Fruit fly (Drosophila melanogaster) whole organism, embryonic: Measurements from ENCODE around the gene CG8349.

ENCODE experiments used
- CG11398 ChIP-seq: fragments of 200-800 bp; sonication (Bioruptor generic); optimal IDR thresholded peaks from 2 replicates; lab custom pipeline; 2016; ENCODE audit warnings: missing biosample characterization, missing genetic modification characterization
- CG11560 ChIP-seq: fragments of 200-800 bp; sonication (Bioruptor generic); IDR thresholded peaks from 3 replicates; pipeline ENCODE4 v1.3.6; 2022; ENCODE audit warnings: missing biosample characterization, missing genetic modification characterization
- CG11723 ChIP-seq: fragments of 200-800 bp; sonication (Bioruptor generic); optimal IDR thresholded peaks from 2 replicates; lab custom pipeline; 2017; ENCODE audit warnings: missing biosample characterization, mild to moderate bottlenecking, missing genetic modification characterization
- CG12155 ChIP-seq: fragments of 200-800 bp; sonication (Bioruptor generic); optimal IDR thresholded peaks from 3 replicates; lab custom pipeline; 2016; ENCODE audit warnings: missing biosample characterization, missing genetic modification characterization
- CG14667 ChIP-seq: fragments of 200-800 bp; sonication (Bioruptor generic); IDR thresholded peaks from 2 replicates; pipeline ENCODE4 v1.3.6; 2022; ENCODE audit warnings: missing biosample characterization, missing genetic modification characterization
- CG14860 ChIP-seq: fragments of 200-800 bp; sonication (Bioruptor generic); IDR thresholded peaks from 3 replicates; pipeline ENCODE4 v1.3.6; 2022; ENCODE audit warnings: missing biosample characterization, missing genetic modification characterization; ENCODE audit not compliant: partially characterized antibody
- CG15073 ChIP-seq: fragments of 200-800 bp; sonication (Bioruptor generic); optimal IDR thresholded peaks from 2 replicates; lab custom pipeline; 2016; ENCODE audit warnings: missing biosample characterization, missing genetic modification characterization
- CG15601 ChIP-seq: fragments of 200-800 bp; sonication (Bioruptor generic); optimal IDR thresholded peaks from 3 replicates; lab custom pipeline; 2019; ENCODE audit warnings: missing biosample characterization, mild to moderate bottlenecking, missing genetic modification characterization, moderate library complexity
- CG1602 ChIP-seq: fragments of 200-800 bp; sonication (Bioruptor generic); optimal IDR thresholded peaks from 3 replicates; lab custom pipeline; 2016; ENCODE audit warnings: missing biosample characterization, missing genetic modification characterization
- CG17186 ChIP-seq: fragments of 200-800 bp; sonication (Bioruptor generic); optimal IDR thresholded peaks from 3 replicates; lab custom pipeline; 2017; ENCODE audit warnings: missing biosample characterization, missing genetic modification reagents, missing genetic modification characterization
- CG17328 ChIP-seq: fragments of 200-800 bp; sonication (Bioruptor generic); IDR thresholded peaks from 2 replicates; pipeline ENCODE4 v1.3.6; 2022; ENCODE audit warnings: missing biosample characterization, missing genetic modification characterization
- CG17359 ChIP-seq: fragments of 200-800 bp; sonication (Bioruptor generic); optimal IDR thresholded peaks from 3 replicates; lab custom pipeline; 2018; ENCODE audit warnings: missing biosample characterization, mild to moderate bottlenecking, missing genetic modification characterization, moderate library complexity
- CG17912 ChIP-seq: fragments of 200-800 bp; sonication (Bioruptor generic); optimal IDR thresholded peaks from 2 replicates; lab custom pipeline; 2018; ENCODE audit warnings: missing biosample characterization, mild to moderate bottlenecking, missing genetic modification characterization
- CG18262 ChIP-seq: fragments of 200-800 bp; optimal IDR thresholded peaks from 3 replicates; lab custom pipeline; 2019; ENCODE audit warnings: missing biosample characterization, mild to moderate bottlenecking, missing genetic modification characterization, moderate library complexity
- CG18599 ChIP-seq: fragments of 200-800 bp; sonication (Bioruptor generic); optimal IDR thresholded peaks from 3 replicates; lab custom pipeline; 2017; ENCODE audit warnings: missing biosample characterization, missing genetic modification characterization, mild to moderate bottlenecking, moderate library complexity, missing genetic modification reagents
- CG2199 ChIP-seq: fragments of 200-800 bp; sonication (Bioruptor generic); IDR thresholded peaks from 3 replicates; pipeline ENCODE4 v1.3.6; 2022; ENCODE audit warnings: missing biosample characterization, missing genetic modification characterization
- CG32767 ChIP-seq: fragments of 200-800 bp; sonication (Bioruptor generic); IDR thresholded peaks from 2 replicates; pipeline ENCODE4 v1.3.6; 2022; ENCODE audit warnings: missing biosample characterization, missing genetic modification characterization
- CG4328 ChIP-seq: fragments of 200-800 bp; sonication (Bioruptor generic); optimal IDR thresholded peaks from 3 replicates; lab custom pipeline; 2017; ENCODE audit warnings: missing biosample characterization, missing genetic modification reagents, missing genetic modification characterization
- CG7271 ChIP-seq: fragments of 200-800 bp; sonication (Bioruptor generic); optimal IDR thresholded peaks from 2 replicates; lab custom pipeline; 2018; ENCODE audit warnings: missing biosample characterization, mild to moderate bottlenecking, missing genetic modification characterization, moderate library complexity
- CG7372 ChIP-seq: fragments of 200-800 bp; sonication (Bioruptor generic); IDR thresholded peaks from 2 replicates; pipeline ENCODE4 v1.3.6; 2022; ENCODE audit warnings: missing biosample characterization, missing genetic modification characterization
- CG7556 ChIP-seq: fragments of 200-800 bp; sonication (Bioruptor generic); optimal IDR thresholded peaks from 2 replicates; lab custom pipeline; 2017; ENCODE audit warnings: missing biosample characterization, mild to moderate bottlenecking, missing genetic modification characterization
- CG8765 ChIP-seq: fragments of 200-800 bp; sonication (Bioruptor generic); IDR thresholded peaks from 2 replicates; pipeline ENCODE4 v1.3.6; 2022; ENCODE audit warnings: missing biosample characterization, missing genetic modification characterization
- CG9797 ChIP-seq: fragments of 200-800 bp; sonication (Bioruptor generic); optimal IDR thresholded peaks from 3 replicates; lab custom pipeline; 2018; ENCODE audit warnings: missing biosample characterization, mild to moderate bottlenecking, missing genetic modification characterization
- CHES-1-like ChIP-seq: fragments of 200-800 bp; sonication (Bioruptor generic); optimal IDR thresholded peaks from 2 replicates; lab custom pipeline; 2016; ENCODE audit warnings: missing biosample characterization, missing genetic modification characterization
- CkIIα-i1 ChIP-seq: fragments of 200-800 bp; sonication (Bioruptor generic); IDR thresholded peaks from 2 replicates; pipeline ENCODE4 v1.3.6; 2022; ENCODE audit warnings: missing biosample characterization, missing genetic modification characterization
- Fer1 ChIP-seq: fragments of 200-800 bp; sonication (Bioruptor generic); optimal IDR thresholded peaks from 2 replicates; lab custom pipeline; 2017; ENCODE audit warnings: missing biosample characterization, mild to moderate bottlenecking, missing genetic modification characterization
- H15 ChIP-seq: fragments of 200-800 bp; sonication (Bioruptor generic); IDR thresholded peaks from 3 replicates; pipeline ENCODE4 v1.3.6; 2022; ENCODE audit warnings: missing biosample characterization, missing genetic modification characterization
- HmgZ ChIP-seq: fragments of 200-800 bp; sonication (Bioruptor generic); optimal IDR thresholded peaks from 2 replicates; lab custom pipeline; 2018; ENCODE audit warnings: missing biosample characterization, mild to moderate bottlenecking, missing genetic modification characterization
- Hr78 ChIP-seq, 2 experiments: fragments of 200-800 bp in 1 of 2; fragments of >200 bp in 1 of 2; sonication (Bioruptor generic) in 1 of 2; optimal IDR thresholded peaks; 2 replicates each; lab custom pipeline; 2017 to 2019; ENCODE audit warnings: missing biosample characterization in 2 of 2, missing genetic modification characterization in 2 of 2, mild to moderate bottlenecking in 1 of 2, moderate library complexity in 1 of 2
- Oaz ChIP-seq: fragments of 200-800 bp; sonication (Bioruptor generic); IDR thresholded peaks from 2 replicates; pipeline ENCODE4 v1.3.6; 2022; ENCODE audit warnings: missing biosample characterization, missing genetic modification characterization
- Poxn ChIP-seq: fragments of 200-800 bp; sonication (Bioruptor generic); IDR thresholded peaks from 2 replicates; pipeline ENCODE4 v1.3.6; 2022; ENCODE audit warnings: missing biosample characterization, missing genetic modification characterization
- Sry-β ChIP-seq: fragments of 200-800 bp; sonication (Bioruptor generic); optimal IDR thresholded peaks from 2 replicates; lab custom pipeline; 2018; ENCODE audit warnings: missing biosample characterization, mild to moderate bottlenecking, missing genetic modification characterization, moderate library complexity
- Trl ChIP-seq, 3 experiments: fragments of >200 bp in 2 of 3; fragments of 200-800 bp in 1 of 3; sonication (Bioruptor generic) in 1 of 3; optimal IDR thresholded peaks; 2 replicates in 1 of 3; 3 replicates in 2 of 3; lab custom pipeline; 2016 to 2017; ENCODE audit warnings: missing biosample characterization in 1 of 3, missing genetic modification characterization in 1 of 3
- ato ChIP-seq: fragments of 200-800 bp; sonication (Bioruptor generic); IDR thresholded peaks from 2 replicates; pipeline ENCODE4 v1.3.6; 2022; ENCODE audit warnings: missing biosample characterization, missing genetic modification characterization; ENCODE audit not compliant: partially characterized antibody
- fru ChIP-seq: fragments of >200 bp; optimal IDR thresholded peaks from 2 replicates; lab custom pipeline; 2017
- ham ChIP-seq: fragments of 200-800 bp; sonication (Bioruptor generic); IDR thresholded peaks from 2 replicates; pipeline ENCODE4 v1.3.6; 2022; ENCODE audit warnings: missing biosample characterization, missing genetic modification characterization
- hkb ChIP-seq, 2 experiments: fragments of 200-800 bp in 1 of 2; fragments of >200 bp in 1 of 2; sonication (Bioruptor generic) in 1 of 2; IDR thresholded peaks in 1 of 2; optimal IDR thresholded peaks in 1 of 2; 2 replicates each; pipeline versions ENCODE4 v1.3.6 to Lab custom; 2017 to 2022; ENCODE audit warnings: missing biosample characterization in 1 of 2, missing genetic modification characterization in 1 of 2
- ken ChIP-seq: fragments of 200-800 bp; sonication (Bioruptor generic); IDR thresholded peaks from 3 replicates; pipeline ENCODE4 v1.3.6; 2022; ENCODE audit warnings: missing biosample characterization, missing genetic modification characterization
- lilli ChIP-seq: fragments of 200-800 bp; sonication (Bioruptor generic); optimal IDR thresholded peaks from 3 replicates; lab custom pipeline; 2016; ENCODE audit warnings: missing biosample characterization, missing genetic modification characterization
- mld ChIP-seq: fragments of 200-800 bp; sonication (Bioruptor generic); IDR thresholded peaks from 3 replicates; pipeline ENCODE4 v1.3.6; 2022; ENCODE audit warnings: missing biosample characterization, missing genetic modification characterization; ENCODE audit not compliant: partially characterized antibody
- nmo ChIP-seq: fragments of 200-800 bp; sonication (Bioruptor generic); optimal IDR thresholded peaks from 2 replicates; lab custom pipeline; 2018; ENCODE audit warnings: missing biosample characterization, mild to moderate bottlenecking, missing genetic modification characterization, moderate library complexity
- nom ChIP-seq: fragments of 200-800 bp; sonication (Bioruptor generic); optimal IDR thresholded peaks from 2 replicates; lab custom pipeline; 2017; ENCODE audit warnings: missing biosample characterization, missing genetic modification characterization, mild to moderate bottlenecking, moderate library complexity, missing genetic modification reagents
- psq ChIP-seq: fragments of 200-800 bp; sonication (Bioruptor generic); optimal IDR thresholded peaks from 2 replicates; lab custom pipeline; 2017; ENCODE audit warnings: missing biosample characterization, missing genetic modification characterization
- pzg ChIP-seq: fragments of 200-800 bp; sonication (Bioruptor generic); optimal IDR thresholded peaks from 3 replicates; lab custom pipeline; 2018; ENCODE audit warnings: missing biosample characterization, mild to moderate bottlenecking, missing genetic modification characterization, moderate library complexity
- rib ChIP-seq: fragments of 200-800 bp; sonication (Bioruptor generic); IDR thresholded peaks from 2 replicates; pipeline ENCODE4 v1.3.6; 2022; ENCODE audit warnings: missing biosample characterization, missing genetic modification characterization
- run ChIP-seq: fragments of 200-800 bp; sonication (Bioruptor generic); optimal IDR thresholded peaks from 3 replicates; lab custom pipeline; 2018; ENCODE audit warnings: missing biosample characterization, mild to moderate bottlenecking, missing genetic modification characterization
- sens-2 ChIP-seq: fragments of 200-800 bp; sonication (Bioruptor generic); IDR thresholded peaks from 2 replicates; pipeline ENCODE4 v1.3.6; 2022; ENCODE audit warnings: missing biosample characterization, missing genetic modification characterization
- sna ChIP-seq: fragments of 200-800 bp; sonication (Bioruptor generic); IDR thresholded peaks from 2 replicates; pipeline ENCODE4 v1.3.6; 2022; ENCODE audit warnings: missing biosample characterization, missing genetic modification characterization; ENCODE audit not compliant: partially characterized antibody
- tgo ChIP-seq: fragments of 200-800 bp; sonication (Bioruptor generic); IDR thresholded peaks from 3 replicates; pipeline ENCODE4 v1.3.6; 2022; ENCODE audit warnings: missing biosample characterization, missing genetic modification characterization
- wor ChIP-seq: fragments of 200-800 bp; sonication (Bioruptor generic); IDR thresholded peaks from 2 replicates; pipeline ENCODE4 v1.3.6; 2022; ENCODE audit warnings: missing biosample characterization, missing genetic modification characterization

The CG8349 gene

dm6 chr2L:8266145-8266544 lies 50.4 kb downstream of the CG8349 start (continued):
- no peak for TF ChIP-seq CG9797
- TF ChIP-seq tgo (GFP tag; lab: Robert Waterston, UW) = peak; percentile 63; the same call in 2 of the 3 replicates
- TF ChIP-seq CG11560 (tag; lab: Robert Waterston, UW) = no peak
- TF ChIP-seq CG15601 (tag; lab: Kevin White, UChicago) = peak; percentile 35
- no peak for TF ChIP-seq CG14860 (GFP tag; lab: Robert Waterston, UW)
- TF ChIP-seq HmgZ (tag; lab: Kevin White, UChicago) = peak; percentile 9
- TF ChIP-seq run (tag; lab: Kevin White, UChicago) = peak; percentile 76
- peak; percentile 61 for TF ChIP-seq CG18262 (tag; lab: Kevin White, UChicago)
- no peak for TF ChIP-seq CG15073 (GFP tag; lab: Kevin White, UChicago)
- peak in 1 of 2 experiments; percentile 10 for TF ChIP-seq Hr78 (GFP tag; optimal IDR thresholded peaks at IDR 0.05; lab: Kevin White, UChicago)
- TF ChIP-seq nmo (GFP tag; lab: Kevin White, UChicago) = peak; percentile 74
- peak; percentile 28; the same call in 1 of the 2 replicates for TF ChIP-seq Oaz (GFP tag; lab: Robert Waterston, UW)
- no peak for TF ChIP-seq Poxn (GFP tag; lab: Robert Waterston, UW)
- TF ChIP-seq CG12155 (GFP tag; lab: Kevin White, UChicago) = no peak
- no peak for TF ChIP-seq CG14667 (GFP tag; lab: Robert Waterston, UW)
- TF ChIP-seq mld (GFP tag; lab: Robert Waterston, UW) = no peak
- 0 out of 2 replicates have a peak, but pooled peaks have one; percentile 24 for TF ChIP-seq wor
- TF ChIP-seq CG17186 = no peak
- TF ChIP-seq CG17328 (GFP tag; lab: Robert Waterston, UW) = 0 out of 2 replicates have a peak, but pooled peaks have one; percentile 23
- no peak for TF ChIP-seq CG11398 (GFP tag; lab: Kevin White, UChicago)
- TF ChIP-seq lilli (GFP tag; lab: Kevin White, UChicago) = no peak
- peak; percentile 73 for TF ChIP-seq CG7556 (GFP tag; lab: Kevin White, UChicago)
- TF ChIP-seq CG32767 = 0 out of 2 replicates have a peak, but pooled peaks have one; percentile 23
- TF ChIP-seq CHES-1-like (GFP tag; lab: Kevin White, UChicago) = no peak
- no peak for TF ChIP-seq CG17912 (GFP tag; lab: Kevin White, UChicago)
- TF ChIP-seq CG4328 = no peak
- TF ChIP-seq CG11723 (GFP tag; lab: Kevin White, UChicago) = peak; percentile 33
- peak; percentile 62 for TF ChIP-seq nom (GFP tag; lab: Kevin White, UChicago)
- TF ChIP-seq CkIIα-i1 (GFP tag; lab: Robert Waterston, UW) = no peak
- TF ChIP-seq H15 = no peak
- TF ChIP-seq ato (GFP tag; lab: Robert Waterston, UW) = no peak
- TF ChIP-seq CG8765 = no peak
- no peak for TF ChIP-seq CG7271 (tag; lab: Kevin White, UChicago)
- no peak for TF ChIP-seq CG2199 (GFP tag; lab: Robert Waterston, UW)
- TF ChIP-seq sna (GFP tag; lab: Robert Waterston, UW) = no peak
- peak; percentile 52 for TF ChIP-seq CG18599 (GFP tag; lab: Kevin White, UChicago)
- TF ChIP-seq psq (GFP tag; lab: Kevin White, UChicago) = no peak
- TF ChIP-seq ken (GFP tag; lab: Robert Waterston, UW) = no peak
- TF ChIP-seq CG17359 (tag; lab: Kevin White, UChicago) = peak; percentile 84
- peak; percentile 62 for TF ChIP-seq Fer1 (GFP tag; lab: Kevin White, UChicago)
- TF ChIP-seq fru (lab: Kevin White, UChicago) = no peak
- no peak for TF ChIP-seq Trl (optimal IDR thresholded peaks at IDR 0.05; lab: Kevin White, UChicago)
- no peak for TF ChIP-seq Trl (GFP tag; optimal IDR thresholded peaks at IDR 0.05; lab: Kevin White, UChicago)
- TF ChIP-seq Sry-β (GFP tag; lab: Kevin White, UChicago) = no peak
- TF ChIP-seq rib = no peak
- TF ChIP-seq sens-2 (GFP tag; lab: Robert Waterston, UW) = no peak
- peak; percentile 32; the same call in 1 of the 2 replicates for TF ChIP-seq CG7372 (GFP tag; lab: Robert Waterston, UW)
- TF ChIP-seq pzg = no peak
- no peak for TF ChIP-seq hkb (optimal IDR thresholded peaks at IDR 0.05; lab: Kevin White, UChicago)
- peak; percentile 72 for TF ChIP-seq hkb (GFP tag; IDR thresholded peaks at IDR 0.05; lab: Robert Waterston, UW)
- peak; percentile 17 for TF ChIP-seq CG1602
- TF ChIP-seq ham = no peak
